Fruit fly (Drosophila melanogaster): Measurements from ENCODE around the gene Cpr72Eb.

DNA sequence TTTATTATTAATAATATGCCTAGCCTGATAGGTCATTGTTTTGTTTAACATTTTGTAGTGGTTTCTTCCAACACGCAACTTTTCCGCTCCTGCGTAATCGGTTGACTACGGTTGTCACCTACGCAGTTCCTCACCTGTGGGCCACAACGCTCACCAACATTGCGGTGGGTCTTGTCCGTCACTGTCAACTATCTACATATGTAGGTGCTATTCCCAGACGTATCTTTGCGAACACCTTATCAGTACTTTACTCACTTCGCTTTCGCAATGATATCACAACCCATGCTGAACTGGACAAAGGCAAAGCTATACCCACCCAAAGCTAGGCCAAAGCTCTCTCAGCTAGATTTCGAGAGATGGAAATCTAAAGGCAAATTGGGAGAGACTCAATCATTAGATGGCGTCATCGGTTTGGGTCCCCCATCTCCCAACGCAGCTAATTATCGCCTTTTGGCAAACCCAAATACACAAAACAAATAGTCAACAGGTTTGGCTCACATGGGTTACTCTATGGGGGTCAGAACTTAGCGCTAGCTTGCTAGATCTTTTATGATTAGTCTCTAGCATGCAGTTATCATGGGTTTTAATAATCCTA, 8.4 kb upstream of the Cpr72Eb start:
- no peak for TF ChIP-seq ssp (GFP tag; IDR thresholded peaks at IDR 0.05)
- no peak for TF ChIP-seq ham (GFP tag; IDR thresholded peaks at IDR 0.05)
- no peak for TF ChIP-seq Fer2 (tag; optimal IDR thresholded peaks at IDR 0.05)
